Worm (Caenorhabditis elegans) whole organism, L2 larva: ENCODE measurements around the gene mab-7.

Experiments
- ZK546.5 ChIP-seq: sonication (generic microtip); optimal IDR thresholded peaks from 2 replicates; lab custom pipeline; 2017; ENCODE audit warnings: missing biosample characterization, missing genetic modification characterization
- aly-2 ChIP-seq: fragments of 150-350 bp; optimal IDR thresholded peaks from 2 replicates; lab custom pipeline; 2014; ENCODE audit warnings: missing biosample characterization, missing genetic modification characterization
- ceh-16 ChIP-seq: fragments of 150-350 bp; optimal IDR thresholded peaks from 2 replicates; lab custom pipeline; 2014; ENCODE audit warnings: missing biosample characterization, missing genetic modification characterization
- fos-1 ChIP-seq: fragments of 150-350 bp; optimal IDR thresholded peaks from 2 replicates; lab custom pipeline; 2014; ENCODE audit warnings: missing biosample characterization, missing genetic modification characterization
- nhr-23 ChIP-seq: fragments of 150-350 bp; optimal IDR thresholded peaks from 2 replicates; lab custom pipeline; 2014; ENCODE audit warnings: missing biosample characterization, missing genetic modification reagents, missing genetic modification characterization
- nhr-237 ChIP-seq: fragments of 150-350 bp; optimal IDR thresholded peaks from 2 replicates; lab custom pipeline; 2014; ENCODE audit warnings: missing biosample characterization, missing genetic modification characterization
- snpc-4 ChIP-seq: fragments of 150-350 bp; optimal IDR thresholded peaks from 2 replicates; lab custom pipeline; 2014; ENCODE audit warnings: missing biosample characterization, missing genetic modification characterization
- zag-1 ChIP-seq: fragments of 150-350 bp; optimal IDR thresholded peaks from 2 replicates; lab custom pipeline; 2014; ENCODE audit warnings: missing biosample characterization, missing genetic modification characterization

DNA sequence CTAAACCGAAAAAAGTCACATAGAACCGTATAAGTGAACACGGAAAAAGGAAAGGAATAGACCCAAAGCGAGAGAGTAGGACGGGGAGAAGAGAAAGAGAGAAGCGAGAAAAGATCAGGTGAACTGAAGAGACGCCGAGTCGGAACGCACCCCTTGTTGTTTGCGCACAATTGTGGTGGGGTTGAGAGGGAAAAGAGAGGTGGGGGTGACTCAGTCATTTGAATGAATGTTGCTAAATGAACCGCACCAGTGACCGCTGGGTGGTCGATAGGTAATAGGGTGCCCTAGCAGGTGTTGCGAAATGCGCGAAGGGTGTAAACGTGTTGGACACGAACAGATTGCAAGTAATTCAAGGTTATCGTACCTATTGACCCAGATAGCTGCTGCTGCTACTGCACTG, 26.8 kb downstream of the mab-7 start, which contains the start of gene lgl-1:
- TF ChIP-seq fos-1 (tag; lab: Kevin White, UChicago): peak; percentile 83
- TF ChIP-seq nhr-23 (tag; lab: Kevin White, UChicago): no peak
- no peak for TF ChIP-seq ZK546.5
- TF ChIP-seq snpc-4 (tag; lab: Kevin White, UChicago): no peak
- no peak for TF ChIP-seq aly-2 (tag; lab: Kevin White, UChicago)
- no peak for TF ChIP-seq nhr-237
- no peak for TF ChIP-seq ceh-16 (tag; lab: Kevin White, UChicago)
- TF ChIP-seq zag-1: no peak
